Worm (Caenorhabditis elegans): ENCODE data around the gene F14H12.3.

DNA sequence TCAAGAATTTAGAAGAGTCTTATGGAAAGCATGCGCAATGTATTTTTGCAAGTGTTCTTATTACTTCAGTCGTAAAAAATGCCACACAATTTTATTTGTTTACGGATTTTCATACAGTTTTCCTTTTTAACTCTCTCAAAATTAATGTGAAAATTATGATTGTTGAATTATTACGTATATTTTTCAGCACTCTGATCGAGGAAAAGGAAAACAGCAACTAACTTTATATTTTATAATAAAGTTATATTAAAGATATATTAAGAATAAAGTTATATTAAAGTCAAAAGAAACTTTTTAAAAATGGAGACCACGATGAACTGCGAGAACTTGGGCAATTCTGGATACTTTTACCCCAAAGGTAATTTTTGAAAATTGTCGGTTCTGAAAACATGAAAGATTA is 6.2 kb downstream of the F14H12.3 start, which contains the start of gene F14H12.2:
- TF ChIP-seq ama-1 (optimal IDR thresholded peaks at IDR 0.05) (no peak), nhr-77 (tag; optimal IDR thresholded peaks at IDR 0.05) (no peak), pag-3 (tag; optimal IDR thresholded peaks at IDR 0.05; ENCODE audit: borderline replicate concordance, insufficient read depth) (no peak)

Measured in whole organism, L1 larva.